Worm (Caenorhabditis elegans): ENCODE data around the gene R03G5.6.

Gene R03G5.6

ce11 chrX:7823108-7823704 lies 6.5 kb upstream of the R03G5.6 start, which contains the start of gene eef-1A.2 (continued):
- no peak for TF ChIP-seq F57C9.4 (tag; optimal IDR thresholded peaks at IDR 0.05)
- no peak for TF ChIP-seq F39B2.1 (GFP tag; IDR thresholded peaks at IDR 0.05)
- TF ChIP-seq ztf-18 (tag; optimal IDR thresholded peaks at IDR 0.05) = peak; percentile 63
- peak; percentile 78 for TF ChIP-seq F33H1.4 (GFP tag; IDR thresholded peaks at IDR 0.05)
- TF ChIP-seq chd-7 (tag; optimal IDR thresholded peaks at IDR 0.05) = peak; percentile 89
- peak; percentile 81 for TF ChIP-seq ekl-4 (GFP tag; IDR thresholded peaks at IDR 0.05)
- TF ChIP-seq F57A8.1 (GFP tag; optimal IDR thresholded peaks at IDR 0.05) = peak; percentile 15
- peak; percentile 90 for TF ChIP-seq lin-26 (GFP tag; IDR thresholded peaks at IDR 0.05)
- peak; percentile 17; the same call in 1 of the 2 replicates for TF ChIP-seq Y56A3A.18 (GFP tag; IDR thresholded peaks at IDR 0.05)
- peak; percentile 98 for TF ChIP-seq attf-5 (GFP tag; optimal IDR thresholded peaks at IDR 0.05)
- 0 out of 2 replicates have a peak, but pooled peaks have one; percentile 44 for TF ChIP-seq madf-3 (GFP tag; IDR thresholded peaks at IDR 0.05)
- 0 out of 2 replicates have a peak, but pooled peaks have one; percentile 18 for TF ChIP-seq madf-6 (GFP tag; IDR thresholded peaks at IDR 0.05)
- no peak for TF ChIP-seq ama-1 (optimal IDR thresholded peaks at IDR 0.05)
- TF ChIP-seq ama-1 (GFP tag; optimal IDR thresholded peaks at IDR 0.05) = peak in 1 of 2 experiments; percentile 7
- 0 out of 2 replicates have a peak, but pooled peaks have one; percentile 46 for TF ChIP-seq ztf-28 (GFP tag; IDR thresholded peaks at IDR 0.05)
- peak; percentile 86 for TF ChIP-seq egl-44 (GFP tag; IDR thresholded peaks at IDR 0.05)
- peak; percentile 93 for TF ChIP-seq ceh-27 (GFP tag; optimal IDR thresholded peaks at IDR 0.05)
- TF ChIP-seq let-526 (GFP tag; IDR thresholded peaks at IDR 0.05) = peak; percentile 85
- TF ChIP-seq ets-4 (GFP tag; optimal IDR thresholded peaks at IDR 0.05) = peak; percentile 46
- peak; percentile 96 for TF ChIP-seq nfyb-1 (GFP tag; IDR thresholded peaks at IDR 0.05)
- peak; percentile 88 for TF ChIP-seq pbrm-1 (GFP tag; IDR thresholded peaks at IDR 0.05)
- peak; percentile 82 for TF ChIP-seq tlf-1 (GFP tag; optimal IDR thresholded peaks at IDR 0.05)
- TF ChIP-seq F52B5.7 (tag; optimal IDR thresholded peaks at IDR 0.05) = peak; percentile 64
- peak; percentile 73 for TF ChIP-seq nhr-90 (tag; optimal IDR thresholded peaks at IDR 0.05)
- no peak for TF ChIP-seq rec-8 (tag; optimal IDR thresholded peaks at IDR 0.05)
- TF ChIP-seq hlh-26 (GFP tag; conservative IDR thresholded peaks at IDR 0.05) = no peak
- no peak for TF ChIP-seq B0035.1 (tag; optimal IDR thresholded peaks at IDR 0.05)
- peak; percentile 66 to 84 for TF ChIP-seq let-607 (tag; optimal IDR thresholded peaks at IDR 0.05)
- peak; percentile 30 for TF ChIP-seq ztf-3 (GFP tag; optimal IDR thresholded peaks at IDR 0.05)
- TF ChIP-seq Y67H2A.10 (GFP tag; conservative IDR thresholded peaks at IDR 0.05) = peak; percentile 80
- TF ChIP-seq F10E7.11 (tag; optimal IDR thresholded peaks at IDR 0.05) = no peak
- peak; percentile 93 for TF ChIP-seq atf-7 (tag; optimal IDR thresholded peaks at IDR 0.05)
- TF ChIP-seq lin-40 (tag; optimal IDR thresholded peaks at IDR 0.05) = peak; percentile 93
- TF ChIP-seq pha-4 (tag; optimal IDR thresholded peaks at IDR 0.05) = peak; percentile 75
- TF ChIP-seq Y53G8AR.9 (GFP tag; conservative IDR thresholded peaks at IDR 0.05) = peak; percentile 67; the same call in 1 of the 2 replicates
- TF ChIP-seq ZK185.1 (tag; optimal IDR thresholded peaks at IDR 0.05; ENCODE audit: poor library complexity, severe bottlenecking) = peak; percentile 78

ce11 chrX:7817555-7817954 lies 831 bp upstream of the R03G5.6 start:
- TF ChIP-seq sptf-2 (GFP tag; optimal IDR thresholded peaks at IDR 0.05) = no peak
- no peak for TF ChIP-seq rec-8 (tag; optimal IDR thresholded peaks at IDR 0.05)
- no peak for TF ChIP-seq nfya-1 (tag; optimal IDR thresholded peaks at IDR 0.05; ENCODE audit: borderline replicate concordance, insufficient read depth)
- no peak for TF ChIP-seq nhr-27 (tag; optimal IDR thresholded peaks at IDR 0.05)
- TF ChIP-seq pbrm-1 (GFP tag; IDR thresholded peaks at IDR 0.05) = no peak
- TF ChIP-seq snpc-3.4 (tag; optimal IDR thresholded peaks at IDR 0.05) = no peak
- TF ChIP-seq nhr-80 (tag; optimal IDR thresholded peaks at IDR 0.05) = no peak
- no peak for TF ChIP-seq attf-6 (GFP tag; IDR thresholded peaks at IDR 0.05)

Data from whole organism, young adult.